Worm (Caenorhabditis elegans): Measurements from ENCODE around the gene mfsd-13.2.

- TF ChIP-seq pax-1 (tag; optimal IDR thresholded peaks at IDR 0.05), result no peak
- no peak for TF ChIP-seq sox-4 (tag; optimal IDR thresholded peaks at IDR 0.05)
- no peak for TF ChIP-seq ref-2 (tag; optimal IDR thresholded peaks at IDR 0.05)
- TF ChIP-seq C38D4.7 (GFP tag; optimal IDR thresholded peaks at IDR 0.05), result no peak
- TF ChIP-seq mec-3 (tag; optimal IDR thresholded peaks at IDR 0.05; ENCODE audit: borderline replicate concordance), result no peak
- TF ChIP-seq ceh-14 (tag; optimal IDR thresholded peaks at IDR 0.05), result no peak
- no peak for TF ChIP-seq tbx-7 (tag; optimal IDR thresholded peaks at IDR 0.05)
- TF ChIP-seq elt-2 (tag; optimal IDR thresholded peaks at IDR 0.05), result no peak
- TF ChIP-seq lin-11 (tag; optimal IDR thresholded peaks at IDR 0.05), result no peak
Measured at ce11 chrII:7115638-7116037, 50.0 kb downstream of the mfsd-13.2 start, which contains the start of gene cutl-5.

All from whole organism, late embryonic.